Worm (Caenorhabditis elegans): ENCODE measurements around the gene C39H7.4.

- TF ChIP-seq cebp-1 (GFP tag; IDR thresholded peaks at IDR 0.05) (no peak), cebp-1 (tag; optimal IDR thresholded peaks at IDR 0.05) (no peak), lin-40 (tag; optimal IDR thresholded peaks at IDR 0.05) (no peak), attf-5 (GFP tag; optimal IDR thresholded peaks at IDR 0.05) (no peak)
These were observed 39.2 kb upstream of the C39H7.4 start, which contains the start of gene clec-178 for ce11 chrIV:5653649-5654048.

All from whole organism, young adult.